Worm (Caenorhabditis elegans): ENCODE measurements around the gene R05G6.10.

Gene R05G6.10

ce11 chrIV:7554351-7554750 lies 12.0 kb upstream of the R05G6.10 start, which contains the start of gene F49E8.6:
F49E8.6 (minus strand) TSS chrIV:7554667.
- no peak for TF ChIP-seq unc-62 (GFP tag; optimal IDR thresholded peaks at IDR 0.05)

ce11 chrIV:7552958-7553553 lies 10.7 kb upstream of the R05G6.10 start, which contains the start of gene dif-1:
dif-1 (minus strand) TSS chrIV:7553008.
- no peak for TF ChIP-seq unc-62 (GFP tag; optimal IDR thresholded peaks at IDR 0.05)

- TF ChIP-seq unc-62 (GFP tag; optimal IDR thresholded peaks at IDR 0.05), result no peak
Observed at ce11 chrIV:7552100-7552499, 9.8 kb upstream of the R05G6.10 start.

ce11 chrIV:7551254-7551653 lies 8.9 kb upstream of the R05G6.10 start:
- no peak for TF ChIP-seq unc-62 (GFP tag; optimal IDR thresholded peaks at IDR 0.05)

ce11 chrIV:7550445-7550844 lies 8.1 kb upstream of the R05G6.10 start, which contains the start of gene pam-1:
pam-1 (minus strand) TSS chrIV:7550812.
- TF ChIP-seq unc-62 (GFP tag; optimal IDR thresholded peaks at IDR 0.05), result no peak

ce11 chrIV:7549844-7550243 lies 7.5 kb upstream of the R05G6.10 start:
- TF ChIP-seq unc-62 (GFP tag; optimal IDR thresholded peaks at IDR 0.05), result no peak

- TF ChIP-seq unc-62 (GFP tag; optimal IDR thresholded peaks at IDR 0.05), result no peak
Observed at ce11 chrIV:7547843-7548578, 5.7 kb upstream of the R05G6.10 start, which contains the start of the genes cdd-2 and oef-1. cdd-2 (minus strand) TSS chrIV:7547893. oef-1 (plus strand) TSS chrIV:7548417.

- TF ChIP-seq unc-62 (GFP tag; optimal IDR thresholded peaks at IDR 0.05), result no peak
Observed at ce11 chrIV:7543662-7544061, 1.3 kb upstream of the R05G6.10 start.

- TF ChIP-seq unc-62 (GFP tag; optimal IDR thresholded peaks at IDR 0.05), result no peak
Observed at ce11 chrIV:7532360-7532759, 10.0 kb downstream of the R05G6.10 start, which contains the start of gene R05G6.1. R05G6.1 (plus strand) TSS chrIV:7532660.

ce11 chrIV:7530226-7531070 lies 11.9 kb downstream of the R05G6.10 start:
- TF ChIP-seq unc-62 (GFP tag; optimal IDR thresholded peaks at IDR 0.05), result no peak

- no peak for TF ChIP-seq unc-62 (GFP tag; optimal IDR thresholded peaks at IDR 0.05)
Observed at ce11 chrIV:7523744-7524143, 18.6 kb downstream of the R05G6.10 start.

ce11 chrIV:7521591-7521990 lies 20.7 kb downstream of the R05G6.10 start:
- no peak for TF ChIP-seq unc-62 (GFP tag; optimal IDR thresholded peaks at IDR 0.05)

- no peak for TF ChIP-seq unc-62 (GFP tag; optimal IDR thresholded peaks at IDR 0.05)
Observed at ce11 chrIV:7520841-7521240, 21.5 kb downstream of the R05G6.10 start.

ce11 chrIV:7520258-7520657 lies 22.1 kb downstream of the R05G6.10 start:
- no peak for TF ChIP-seq unc-62 (GFP tag; optimal IDR thresholded peaks at IDR 0.05)

ce11 chrIV:7516167-7516566 lies 26.2 kb downstream of the R05G6.10 start, which contains the start of the genes R05G6.9 and R05G6.3:
R05G6.9 (minus strand) TSS chrIV:7516267.
R05G6.3 (plus strand) TSS chrIV:7516552.
- no peak for TF ChIP-seq unc-62 (GFP tag; optimal IDR thresholded peaks at IDR 0.05)

All from whole organism, dauer.